Worm (Caenorhabditis elegans) whole organism, young adult: Measurements from ENCODE around the gene srh-266.
A peak's percentile ranks its signal among the peaks of the same experiment; 100 is the strongest.
"Not testable (repeated sequence)": the region's sequence is repeated elsewhere in the genome, so short reads cannot be mapped to it uniquely, and the experiment has no call there.

ENCODE experiments used
- B0261.1 ChIP-seq: sonication (generic microtip); optimal IDR thresholded peaks from 2 replicates; lab custom pipeline; 2016; ENCODE audit warnings: mild to moderate bottlenecking, missing genetic modification characterization, moderate library complexity, missing compliant biosample characterization
- C17E4.6 ChIP-seq: fragments of 200-800 bp; sonication (Bioruptor generic); IDR thresholded peaks from 2 replicates; pipeline ENCODE4 v1.3.6; 2022; ENCODE audit warnings: missing genetic modification reagents, missing genetic modification characterization, missing compliant biosample characterization
- D2030.7 ChIP-seq: fragments of 200-800 bp; sonication (Bioruptor generic); IDR thresholded peaks from 2 replicates; pipeline ENCODE4 v1.3.6; 2022; ENCODE audit warnings: missing genetic modification reagents, missing genetic modification characterization, missing compliant biosample characterization
- F33H1.4 ChIP-seq: fragments of 200-800 bp; sonication (Bioruptor generic); IDR thresholded peaks from 2 replicates; pipeline ENCODE4 v1.3.6; 2022; ENCODE audit warnings: missing genetic modification reagents, missing genetic modification characterization, missing compliant biosample characterization
- F37B4.10 ChIP-seq: fragments of 200-800 bp; sonication (Bioruptor generic); IDR thresholded peaks from 2 replicates; pipeline ENCODE4 v1.3.6; 2022; ENCODE audit warnings: missing genetic modification characterization, missing compliant biosample characterization
- Y56A3A.18 ChIP-seq: fragments of 200-800 bp; sonication (Bioruptor generic); IDR thresholded peaks from 2 replicates; pipeline ENCODE4 v1.3.6; 2022; ENCODE audit warnings: missing genetic modification reagents, missing genetic modification characterization, missing compliant biosample characterization
- aptf-3 ChIP-seq: fragments of 200-800 bp; sonication (Bioruptor generic); IDR thresholded peaks from 2 replicates; pipeline ENCODE4 v1.3.6; 2022; ENCODE audit warnings: missing genetic modification characterization, missing compliant biosample characterization
- ccch-3 ChIP-seq: fragments of 200-800 bp; sonication (Bioruptor generic); optimal IDR thresholded peaks from 2 replicates; lab custom pipeline; 2018; ENCODE audit warnings: mild to moderate bottlenecking, missing genetic modification characterization, missing compliant biosample characterization
- cebp-2 ChIP-seq: fragments of 200-800 bp; sonication (Bioruptor generic); IDR thresholded peaks from 2 replicates; pipeline ENCODE4 v1.3.6; 2022; ENCODE audit warnings: missing genetic modification characterization, missing compliant biosample characterization
- ceh-79 ChIP-seq: sonication (generic microtip); optimal IDR thresholded peaks from 2 replicates; lab custom pipeline; 2017; ENCODE audit warnings: mild to moderate bottlenecking, missing genetic modification characterization, missing compliant biosample characterization
- ceh-91 ChIP-seq: fragments of 200-800 bp; sonication (Bioruptor generic); IDR thresholded peaks from 2 replicates; pipeline ENCODE4 v1.3.6; 2022; ENCODE audit warnings: missing genetic modification reagents, missing genetic modification characterization, missing compliant biosample characterization
- dox-1 ChIP-seq: fragments of 200-800 bp; sonication (Bioruptor generic); IDR thresholded peaks from 2 replicates; pipeline ENCODE4 v1.3.6; 2022; ENCODE audit warnings: missing genetic modification reagents, missing genetic modification characterization, missing compliant biosample characterization
- egl-44 ChIP-seq: fragments of 200-800 bp; sonication (Bioruptor generic); IDR thresholded peaks from 2 replicates; pipeline ENCODE4 v1.3.6; 2022; ENCODE audit warnings: missing genetic modification reagents, missing genetic modification characterization, missing compliant biosample characterization
- ekl-4 ChIP-seq: fragments of 200-800 bp; sonication (Bioruptor generic); IDR thresholded peaks from 2 replicates; pipeline ENCODE4 v1.3.6; 2022; ENCODE audit warnings: missing genetic modification reagents, missing genetic modification characterization, missing compliant biosample characterization
- fkh-3 ChIP-seq: sonication (generic microtip); optimal IDR thresholded peaks from 2 replicates; lab custom pipeline; 2016; ENCODE audit warnings: mild to moderate bottlenecking, missing genetic modification characterization, missing compliant biosample characterization
- lag-1 ChIP-seq: fragments of 200-800 bp; sonication (Bioruptor generic); IDR thresholded peaks from 2 replicates; pipeline ENCODE4 v1.3.6; 2022; ENCODE audit warnings: missing genetic modification reagents, missing genetic modification characterization, missing compliant biosample characterization
- lin-26 ChIP-seq: fragments of 200-800 bp; sonication (Bioruptor generic); IDR thresholded peaks from 2 replicates; pipeline ENCODE4 v1.3.6; 2022; ENCODE audit warnings: missing genetic modification reagents, missing genetic modification characterization, missing compliant biosample characterization
- lin-35 ChIP-seq, 3 experiments: fragments of 150-350 bp in 2 of 3; sonication (generic microtip) in 1 of 3; optimal IDR thresholded peaks; 2 replicates each; lab custom pipeline; 2014 to 2018; ENCODE audit warnings: missing biosample characterization in 3 of 3, missing genetic modification characterization in 3 of 3, missing genetic modification reagents in 3 of 3
- madf-6 ChIP-seq: fragments of 200-800 bp; sonication (Bioruptor generic); IDR thresholded peaks from 2 replicates; pipeline ENCODE4 v1.3.6; 2022; ENCODE audit warnings: missing genetic modification reagents, missing genetic modification characterization, missing compliant biosample characterization
- mel-28 ChIP-seq: sonication (generic microtip); optimal IDR thresholded peaks from 2 replicates; lab custom pipeline; 2016; ENCODE audit warnings: borderline replicate concordance, mild to moderate bottlenecking, missing genetic modification characterization, missing compliant biosample characterization
- nhr-120 ChIP-seq: fragments of 200-800 bp; sonication (Bioruptor generic); IDR thresholded peaks from 2 replicates; pipeline ENCODE4 v1.3.6; 2022; ENCODE audit warnings: missing genetic modification characterization, missing compliant biosample characterization
- nhr-80 ChIP-seq: sonication (generic microtip); optimal IDR thresholded peaks from 2 replicates; lab custom pipeline; 2016; ENCODE audit warnings: missing genetic modification characterization, missing compliant biosample characterization
- nhr-90 ChIP-seq: sonication (generic microtip); optimal IDR thresholded peaks from 2 replicates; lab custom pipeline; 2016; ENCODE audit warnings: missing genotype, mild to moderate bottlenecking, missing genetic modification characterization, missing compliant biosample characterization
- pbrm-1 ChIP-seq: fragments of 200-800 bp; sonication (Bioruptor generic); IDR thresholded peaks from 2 replicates; pipeline ENCODE4 v1.3.6; 2022; ENCODE audit warnings: missing genetic modification reagents, missing genetic modification characterization, missing compliant biosample characterization
- rpc-1 ChIP-seq, 2 experiments: fragments of 150-350 bp in 1 of 2; sonication (generic microtip) in 1 of 2; optimal IDR thresholded peaks; 2 replicates each; lab custom pipeline; 2014 to 2018; ENCODE audit warnings: missing biosample characterization in 1 of 2, missing genetic modification characterization in 1 of 2, missing genetic modification reagents in 1 of 2, missing genotype in 1 of 2
- somi-1 ChIP-seq: fragments of 200-800 bp; sonication (Bioruptor generic); optimal IDR thresholded peaks from 2 replicates; lab custom pipeline; 2018; ENCODE audit warnings: mild to moderate bottlenecking, missing genetic modification characterization, missing compliant biosample characterization
- tbp1 ChIP-seq: fragments of 200-800 bp; sonication (Bioruptor generic); optimal IDR thresholded peaks from 2 replicates; lab custom pipeline; 2018; ENCODE audit warnings: mild to moderate bottlenecking, missing genetic modification characterization, missing compliant biosample characterization
- unc-62 ChIP-seq: fragments of 150-350 bp; optimal IDR thresholded peaks from 2 replicates; lab custom pipeline; 2014; ENCODE audit warnings: missing biosample characterization, missing genetic modification reagents, missing genetic modification characterization
- ztf-22 ChIP-seq: fragments of 200-800 bp; sonication (Bioruptor generic); optimal IDR thresholded peaks from 2 replicates; lab custom pipeline; 2018; ENCODE audit warnings: mild to moderate bottlenecking, missing genetic modification characterization, moderate library complexity, missing compliant biosample characterization
- ztf-25 ChIP-seq: fragments of 200-800 bp; sonication (Bioruptor generic); IDR thresholded peaks from 2 replicates; pipeline ENCODE4 v1.3.6; 2022; ENCODE audit warnings: missing genetic modification reagents, missing genetic modification characterization, missing compliant biosample characterization
- ztf-3 ChIP-seq: fragments of 200-800 bp; sonication (Bioruptor generic); optimal IDR thresholded peaks from 2 replicates; lab custom pipeline; 2018; ENCODE audit warnings: mild to moderate bottlenecking, missing genetic modification characterization, missing compliant biosample characterization

srh-266 gene

ce11 chrV:699489-700129, 35.0 kb downstream of the srh-266 start, which contains the start of the genes ugt-29 and srx-5:
Gene ugt-29 (minus strand): TSS chrV:699589.
Gene srx-5 (plus strand): TSS chrV:700079.
- TF ChIP-seq ceh-91: no peak
- peak; percentile 39 for TF ChIP-seq nhr-80

ce11 chrV:702260-702659, 37.7 kb downstream of the srh-266 start, which contains the start of gene srbc-37:
Gene srbc-37 (plus strand): TSS chrV:702560.
- TF ChIP-seq F37B4.10 (GFP tag; lab: Robert Waterston, UW) (no peak), aptf-3 (no peak), dox-1 (GFP tag; lab: Robert Waterston, UW) (no peak), nhr-120 (GFP tag; lab: Robert Waterston, UW) (no peak), unc-62 (no peak), pbrm-1 (GFP tag; lab: Robert Waterston, UW) (no peak), mel-28 (tag; lab: Kevin White, UChicago) (no peak), lag-1 (GFP tag; lab: Robert Waterston, UW) (no peak), nhr-90 (tag; lab: Kevin White, UChicago) (no peak), ceh-91 (no peak), F33H1.4 (GFP tag; lab: Robert Waterston, UW) (no peak), ztf-3 (GFP tag; lab: Kevin White, UChicago) (no peak), C17E4.6 (GFP tag; lab: Robert Waterston, UW) (no peak), cebp-2 (GFP tag; lab: Robert Waterston, UW) (no peak), egl-44 (GFP tag; lab: Robert Waterston, UW) (no peak), Y56A3A.18 (GFP tag; lab: Robert Waterston, UW) (no peak), ceh-79 (tag; lab: Kevin White, UChicago) (no peak), madf-6 (no peak)

ce11 chrV:706449-706848, 41.9 kb downstream of the srh-266 start:
- TF ChIP-seq B0261.1 (tag; lab: Kevin White, UChicago) (peak; percentile 54), tbp1 (GFP tag; lab: Kevin White, UChicago) (peak; percentile 82), lin-26 (GFP tag; lab: Robert Waterston, UW) (peak; percentile 87), rpc-1 (tag; optimal IDR thresholded peaks at IDR 0.05; lab: Kevin White, UChicago) (peak; percentile 50), D2030.7 (GFP tag; lab: Robert Waterston, UW) (peak; percentile 26; the same call in 1 of the 2 replicates), ztf-25 (GFP tag; lab: Robert Waterston, UW) (peak; percentile 67; the same call in 1 of the 2 replicates), aptf-3 (0 out of 2 replicates have a peak, but pooled peaks have one; percentile 31)
- not testable (repeated sequence) for TF ChIP-seq rpc-1 (optimal IDR thresholded peaks at IDR 0.05; lab: Kevin White, UChicago)

- no peak for TF ChIP-seq somi-1 (GFP tag; lab: Kevin White, UChicago)
- no peak for TF ChIP-seq fkh-3 (tag; lab: Kevin White, UChicago)
- TF ChIP-seq, all 124 proteins: peak for 0
Observed at ce11 chrV:706918-707317, 42.3 kb downstream of the srh-266 start, which contains the start of gene srbc-38. Gene srbc-38 (plus strand): TSS chrV:707218.

- TF ChIP-seq ccch-3 (GFP tag; lab: Kevin White, UChicago) (no peak), ztf-22 (GFP tag; lab: Kevin White, UChicago) (no peak), lin-35 (GFP tag; optimal IDR thresholded peaks at IDR 0.05; lab: Kevin White, UChicago) (no peak), ekl-4 (GFP tag; lab: Robert Waterston, UW) (no peak)
Observed at ce11 chrV:708808-709207, 44.2 kb downstream of the srh-266 start, which contains the start of gene srbc-39. Gene srbc-39 (plus strand): TSS chrV:709108.
